Fruit fly (Drosophila melanogaster) whole organism, embryonic: Measurements from ENCODE around the gene Lmpt.

Source experiments
- Aef1 ChIP-seq: fragments of 200-800 bp; sonication (Bioruptor generic); IDR thresholded peaks from 3 replicates; pipeline ENCODE4 v1.3.6; 2022; ENCODE audit warnings: missing biosample characterization, missing genetic modification characterization
- BEAF-32 ChIP-seq: fragments of 200-800 bp; sonication (Bioruptor generic); optimal IDR thresholded peaks from 3 replicates; lab custom pipeline; 2017; ENCODE audit warnings: missing biosample characterization, missing genetic modification characterization, mild to moderate bottlenecking, moderate library complexity, missing genetic modification reagents
- Blimp-1 ChIP-seq: fragments of 200-800 bp; sonication (Bioruptor generic); optimal IDR thresholded peaks from 3 replicates; lab custom pipeline; 2018; ENCODE audit warnings: missing biosample characterization, missing genetic modification characterization, mild to moderate bottlenecking, moderate library complexity, missing genetic modification reagents
- C15 ChIP-seq: fragments of 200-800 bp; sonication (Bioruptor generic); IDR thresholded peaks from 3 replicates; pipeline ENCODE4 v1.3.6; 2022; ENCODE audit warnings: missing biosample characterization, missing genetic modification characterization
- CG11247 ChIP-seq: fragments of 200-800 bp; sonication (Bioruptor generic); IDR thresholded peaks from 2 replicates; pipeline ENCODE4 v1.3.6; 2022; ENCODE audit warnings: missing biosample characterization, missing genetic modification characterization
- CG11560 ChIP-seq: fragments of 200-800 bp; sonication (Bioruptor generic); IDR thresholded peaks from 3 replicates; pipeline ENCODE4 v1.3.6; 2022; ENCODE audit warnings: missing biosample characterization, missing genetic modification characterization
- CG11696 ChIP-seq: fragments of 200-800 bp; sonication (Bioruptor generic); IDR thresholded peaks from 2 replicates; pipeline ENCODE4 v1.3.6; 2022; ENCODE audit warnings: missing biosample characterization, missing genetic modification characterization
- CG12236 ChIP-seq: fragments of 200-800 bp; sonication (Bioruptor generic); optimal IDR thresholded peaks from 2 replicates; lab custom pipeline; 2016; ENCODE audit warnings: missing biosample characterization, missing genetic modification characterization
- CG13123 ChIP-seq: fragments of 200-800 bp; sonication (Bioruptor generic); optimal IDR thresholded peaks from 2 replicates; lab custom pipeline; 2016; ENCODE audit warnings: missing biosample characterization, missing genetic modification characterization
- CG14667 ChIP-seq: fragments of 200-800 bp; sonication (Bioruptor generic); IDR thresholded peaks from 2 replicates; pipeline ENCODE4 v1.3.6; 2022; ENCODE audit warnings: missing biosample characterization, missing genetic modification characterization
- CG15479 ChIP-seq: fragments of 200-800 bp; sonication (Bioruptor generic); optimal IDR thresholded peaks from 3 replicates; lab custom pipeline; 2019; ENCODE audit warnings: missing biosample characterization, mild to moderate bottlenecking, missing genetic modification characterization, moderate library complexity
- CG16813 ChIP-seq: fragments of 200-800 bp; sonication (Bioruptor generic); IDR thresholded peaks from 3 replicates; pipeline ENCODE4 v1.3.6; 2022; ENCODE audit warnings: missing biosample characterization, missing genetic modification characterization; ENCODE audit not compliant: partially characterized antibody
- CG17328 ChIP-seq: fragments of 200-800 bp; sonication (Bioruptor generic); IDR thresholded peaks from 2 replicates; pipeline ENCODE4 v1.3.6; 2022; ENCODE audit warnings: missing biosample characterization, missing genetic modification characterization
- CG1792 ChIP-seq: fragments of 200-800 bp; sonication (Bioruptor generic); optimal IDR thresholded peaks from 2 replicates; lab custom pipeline; 2016; ENCODE audit warnings: missing biosample characterization, missing genetic modification characterization
- CG1832 ChIP-seq: fragments of 200-800 bp; sonication (Bioruptor generic); optimal IDR thresholded peaks from 2 replicates; lab custom pipeline; 2017; ENCODE audit warnings: missing biosample characterization, mild to moderate bottlenecking, missing genetic modification characterization, inconsistent platforms
- CG18619 ChIP-seq: fragments of 200-800 bp; sonication (Bioruptor generic); optimal IDR thresholded peaks from 3 replicates; lab custom pipeline; 2017; ENCODE audit warnings: missing biosample characterization, mild to moderate bottlenecking, missing genetic modification characterization
- CG31365 ChIP-seq: fragments of 200-800 bp; sonication (Bioruptor generic); optimal IDR thresholded peaks from 2 replicates; lab custom pipeline; 2018; ENCODE audit warnings: missing biosample characterization, mild to moderate bottlenecking, missing genetic modification characterization
- CG31388 ChIP-seq: fragments of 200-800 bp; sonication (Bioruptor generic); optimal IDR thresholded peaks from 2 replicates; lab custom pipeline; 2016; ENCODE audit warnings: missing biosample characterization, missing genetic modification characterization
- CG7745 ChIP-seq: fragments of 200-800 bp; sonication (Bioruptor generic); optimal IDR thresholded peaks from 2 replicates; lab custom pipeline; 2018; ENCODE audit warnings: missing biosample characterization, mild to moderate bottlenecking, missing genetic modification characterization, moderate library complexity
- CG8765 ChIP-seq: fragments of 200-800 bp; sonication (Bioruptor generic); IDR thresholded peaks from 2 replicates; pipeline ENCODE4 v1.3.6; 2022; ENCODE audit warnings: missing biosample characterization, missing genetic modification characterization
- CG9932 ChIP-seq: fragments of 200-800 bp; sonication (Bioruptor generic); IDR thresholded peaks from 2 replicates; pipeline ENCODE4 v1.3.6; 2022; ENCODE audit warnings: missing biosample characterization, missing genetic modification characterization
- D ChIP-seq, 2 experiments: fragments of 200-800 bp in 1 of 2; fragments of >200 bp in 1 of 2; sonication (Bioruptor generic) in 1 of 2; optimal IDR thresholded peaks; 2 replicates in 1 of 2; 3 replicates in 1 of 2; lab custom pipeline; 2017; ENCODE audit warnings: mild to moderate bottlenecking in 1 of 2, missing biosample characterization in 1 of 2, missing genetic modification characterization in 1 of 2, missing genetic modification reagents in 1 of 2
- Doc2 ChIP-seq: fragments of 200-800 bp; sonication (Bioruptor generic); IDR thresholded peaks from 2 replicates; pipeline ENCODE4 v1.3.6; 2022; ENCODE audit warnings: missing biosample characterization, missing genetic modification characterization
- E2f1 ChIP-seq: fragments of 200-800 bp; sonication (Bioruptor generic); IDR thresholded peaks from 2 replicates; pipeline ENCODE4 v1.3.6; 2022; ENCODE audit warnings: missing biosample characterization, missing genetic modification characterization
- E2f2 ChIP-seq: fragments of 200-800 bp; sonication (Bioruptor generic); IDR thresholded peaks from 2 replicates; pipeline ENCODE4 v1.3.6; 2022; ENCODE audit warnings: missing biosample characterization, missing genetic modification characterization
- ERR ChIP-seq: fragments of 200-800 bp; sonication (Bioruptor generic); optimal IDR thresholded peaks from 2 replicates; lab custom pipeline; 2016; ENCODE audit warnings: missing biosample characterization, missing genetic modification characterization
- HmgZ ChIP-seq: fragments of 200-800 bp; sonication (Bioruptor generic); optimal IDR thresholded peaks from 2 replicates; lab custom pipeline; 2018; ENCODE audit warnings: missing biosample characterization, mild to moderate bottlenecking, missing genetic modification characterization
- Hmx ChIP-seq: fragments of 200-800 bp; sonication (Bioruptor generic); optimal IDR thresholded peaks from 2 replicates; lab custom pipeline; 2016; ENCODE audit warnings: missing biosample characterization, missing genetic modification characterization
- Oli ChIP-seq: fragments of 200-800 bp; sonication (Bioruptor generic); optimal IDR thresholded peaks from 2 replicates; lab custom pipeline; 2018; ENCODE audit warnings: missing biosample characterization, mild to moderate bottlenecking, missing genetic modification characterization, moderate library complexity
- Poxn ChIP-seq: fragments of 200-800 bp; sonication (Bioruptor generic); IDR thresholded peaks from 2 replicates; pipeline ENCODE4 v1.3.6; 2022; ENCODE audit warnings: missing biosample characterization, missing genetic modification characterization
- Rfx ChIP-seq: fragments of 200-800 bp; sonication (Bioruptor generic); IDR thresholded peaks from 2 replicates; pipeline ENCODE4 v1.3.6; 2022; ENCODE audit warnings: missing biosample characterization, missing genetic modification characterization
- Usf ChIP-seq: fragments of 200-800 bp; sonication (Bioruptor generic); optimal IDR thresholded peaks from 2 replicates; lab custom pipeline; 2017; ENCODE audit warnings: missing genotype, missing biosample characterization, missing genetic modification characterization
- Xbp1 ChIP-seq: fragments of 200-800 bp; sonication (Bioruptor generic); optimal IDR thresholded peaks from 3 replicates; lab custom pipeline; 2016; ENCODE audit warnings: missing biosample characterization, mild to moderate bottlenecking, missing genetic modification characterization
- aop ChIP-seq: fragments of 200-800 bp; sonication (Bioruptor generic); IDR thresholded peaks from 2 replicates; pipeline ENCODE4 v1.3.6; 2022; ENCODE audit warnings: missing biosample characterization, missing genetic modification characterization
- chn ChIP-seq: fragments of 200-800 bp; sonication (Bioruptor generic); optimal IDR thresholded peaks from 2 replicates; lab custom pipeline; 2016; ENCODE audit warnings: missing biosample characterization, missing genetic modification characterization
- corto ChIP-seq: fragments of 200-800 bp; sonication (Bioruptor generic); optimal IDR thresholded peaks from 2 replicates; lab custom pipeline; 2016; ENCODE audit warnings: missing biosample characterization, mild to moderate bottlenecking, missing genetic modification characterization, moderate library complexity
- crc ChIP-seq: fragments of 200-800 bp; sonication (Bioruptor generic); optimal IDR thresholded peaks from 2 replicates; lab custom pipeline; 2016; ENCODE audit warnings: missing biosample characterization, missing genetic modification characterization
- crp ChIP-seq, 2 experiments: fragments of 200-800 bp; sonication (Bioruptor generic); optimal IDR thresholded peaks; 2 replicates in 1 of 2; 3 replicates in 1 of 2; lab custom pipeline; 2017; ENCODE audit warnings: missing biosample characterization in 2 of 2, missing genetic modification characterization in 2 of 2, mild to moderate bottlenecking in 1 of 2, moderate library complexity in 1 of 2
- gcm2 ChIP-seq: fragments of 200-800 bp; sonication (Bioruptor generic); optimal IDR thresholded peaks from 2 replicates; lab custom pipeline; 2016; ENCODE audit warnings: missing biosample characterization, missing genetic modification characterization
- klu ChIP-seq: fragments of 200-800 bp; sonication (Bioruptor generic); IDR thresholded peaks from 2 replicates; pipeline ENCODE4 v1.3.6; 2022; ENCODE audit warnings: missing biosample characterization, missing genetic modification characterization
- nmo ChIP-seq: fragments of 200-800 bp; sonication (Bioruptor generic); optimal IDR thresholded peaks from 2 replicates; lab custom pipeline; 2018; ENCODE audit warnings: missing biosample characterization, mild to moderate bottlenecking, missing genetic modification characterization, moderate library complexity
- repo ChIP-seq: fragments of 200-800 bp; sonication (Bioruptor generic); optimal IDR thresholded peaks from 2 replicates; lab custom pipeline; 2016; ENCODE audit warnings: missing biosample characterization, missing genetic modification characterization
- schlank ChIP-seq: fragments of 200-800 bp; sonication (Bioruptor generic); optimal IDR thresholded peaks from 2 replicates; lab custom pipeline; 2018; ENCODE audit warnings: missing biosample characterization, mild to moderate bottlenecking, missing genetic modification characterization
- seq ChIP-seq: fragments of 200-800 bp; sonication (Bioruptor generic); IDR thresholded peaks from 2 replicates; pipeline ENCODE4 v1.3.6; 2022; ENCODE audit warnings: missing biosample characterization, missing genetic modification characterization
- stwl ChIP-seq: fragments of 200-800 bp; sonication (Bioruptor generic); optimal IDR thresholded peaks from 3 replicates; lab custom pipeline; 2018; ENCODE audit warnings: missing biosample characterization, mild to moderate bottlenecking, missing genetic modification characterization, moderate library complexity
- twi ChIP-seq: fragments of 200-800 bp; optimal IDR thresholded peaks from 2 replicates; lab custom pipeline; 2019; ENCODE audit warnings: missing biosample characterization, mild to moderate bottlenecking, missing genetic modification characterization, moderate library complexity
- unc-4 ChIP-seq: fragments of 200-800 bp; sonication (Bioruptor generic); IDR thresholded peaks from 2 replicates; pipeline ENCODE4 v1.3.6; 2022; ENCODE audit warnings: missing biosample characterization, missing genetic modification characterization; ENCODE audit not compliant: partially characterized antibody
- usp ChIP-seq: fragments of >200 bp; optimal IDR thresholded peaks from 2 replicates; lab custom pipeline; 2017; ENCODE audit warnings: missing biosample characterization, missing genetic modification characterization
- vvl ChIP-seq: fragments of 200-800 bp; sonication (Bioruptor generic); IDR thresholded peaks from 2 replicates; pipeline ENCODE4 v1.3.6; 2022; ENCODE audit warnings: missing biosample characterization, missing genetic modification characterization
- zf30C ChIP-seq: fragments of 200-800 bp; sonication (Bioruptor generic); optimal IDR thresholded peaks from 3 replicates; lab custom pipeline; 2018; ENCODE audit warnings: missing biosample characterization, mild to moderate bottlenecking, missing genetic modification characterization

Lmpt gene

dm6 chr3L:16865123-16865831, at the start of gene Lmpt (continued):
- no peak for TF ChIP-seq CG16813 (GFP tag; lab: Robert Waterston, UW)
- no peak for TF ChIP-seq CG14667
- TF ChIP-seq chn (GFP tag; lab: Kevin White, UChicago): no peak
- peak; percentile 57 for TF ChIP-seq stwl
- TF ChIP-seq HmgZ: peak; percentile 40
- no peak for TF ChIP-seq Aef1 (GFP tag; lab: Robert Waterston, UW)
- TF ChIP-seq CG8765 (GFP tag; lab: Robert Waterston, UW): no peak
- TF ChIP-seq C15: no peak
- TF ChIP-seq Usf (GFP tag; lab: Kevin White, UChicago): no peak
- TF ChIP-seq Hmx (GFP tag; lab: Kevin White, UChicago): no peak
- peak; percentile 31 for TF ChIP-seq zf30C (GFP tag; lab: Kevin White, UChicago)
- TF ChIP-seq aop: no peak
- TF ChIP-seq twi (tag; lab: Kevin White, UChicago): no peak
- peak; percentile 7 for TF ChIP-seq BEAF-32
- TF ChIP-seq Poxn (GFP tag; lab: Robert Waterston, UW): no peak
- no peak for TF ChIP-seq CG17328 (GFP tag; lab: Robert Waterston, UW)
- TF ChIP-seq CG1792: no peak
- no peak for TF ChIP-seq schlank
- TF ChIP-seq unc-4 (GFP tag; lab: Robert Waterston, UW): no peak
- no peak for TF ChIP-seq D (optimal IDR thresholded peaks at IDR 0.05; lab: Kevin White, UChicago)
- no peak for TF ChIP-seq D (GFP tag; optimal IDR thresholded peaks at IDR 0.05; lab: Kevin White, UChicago)
- TF ChIP-seq Oli (tag; lab: Kevin White, UChicago): no peak
- TF ChIP-seq CG13123: no peak
- TF ChIP-seq Rfx (GFP tag; lab: Robert Waterston, UW): peak; percentile 10; the same call in 1 of the 2 replicates
- peak; percentile 84 for TF ChIP-seq E2f2 (GFP tag; lab: Robert Waterston, UW)
- TF ChIP-seq nmo (GFP tag; lab: Kevin White, UChicago): peak; percentile 4
- TF ChIP-seq CG12236 (GFP tag; lab: Kevin White, UChicago): no peak
- no peak for TF ChIP-seq crp (GFP tag; optimal IDR thresholded peaks at IDR 0.05; lab: Kevin White, UChicago)
- TF ChIP-seq crc: no peak
- TF ChIP-seq CG31365: peak; percentile 8
- no peak for TF ChIP-seq repo
- peak; percentile 28; the same call in 1 of the 2 replicates for TF ChIP-seq vvl (GFP tag; lab: Robert Waterston, UW)
- no peak for TF ChIP-seq corto (GFP tag; lab: Kevin White, UChicago)
- no peak for TF ChIP-seq gcm2 (GFP tag; lab: Kevin White, UChicago)
- no peak for TF ChIP-seq CG11696
- TF ChIP-seq Blimp-1 (GFP tag; lab: Kevin White, UChicago): peak; percentile 77
- TF ChIP-seq Xbp1 (GFP tag; lab: Kevin White, UChicago): no peak
- no peak for TF ChIP-seq CG9932 (GFP tag; lab: Robert Waterston, UW)
- TF ChIP-seq CG15479: no peak
- TF ChIP-seq ERR (GFP tag; lab: Kevin White, UChicago): no peak
- no peak for TF ChIP-seq klu (GFP tag; lab: Robert Waterston, UW)
- TF ChIP-seq Doc2 (GFP tag; lab: Robert Waterston, UW): no peak
- no peak for TF ChIP-seq CG1832 (GFP tag; lab: Kevin White, UChicago)
- TF ChIP-seq CG11247: no peak
- no peak for TF ChIP-seq CG31388
- TF ChIP-seq seq (GFP tag; lab: Robert Waterston, UW): no peak
- TF ChIP-seq usp: no peak
- TF ChIP-seq CG18619 (GFP tag; lab: Kevin White, UChicago): no peak
- TF ChIP-seq CG7745: no peak
- TF ChIP-seq E2f1 (GFP tag; lab: Robert Waterston, UW): no peak
- no peak for TF ChIP-seq CG11560 (tag; lab: Robert Waterston, UW)
